Fruit fly (Drosophila melanogaster) whole organism, embryonic: ENCODE results near the gene CG17982.

ENCODE experiments used
- Aef1 ChIP-seq: fragments of 200-800 bp; sonication (Bioruptor generic); IDR thresholded peaks from 3 replicates; pipeline ENCODE4 v1.3.6; 2022; ENCODE audit warnings: missing biosample characterization, missing genetic modification characterization
- Atf6 ChIP-seq: fragments of 200-800 bp; sonication (Bioruptor generic); IDR thresholded peaks from 2 replicates; pipeline ENCODE4 v1.3.6; 2022; ENCODE audit warnings: missing biosample characterization, missing genetic modification characterization
- BEAF-32 ChIP-seq: fragments of 200-800 bp; sonication (Bioruptor generic); optimal IDR thresholded peaks from 3 replicates; lab custom pipeline; 2017; ENCODE audit warnings: missing biosample characterization, missing genetic modification characterization, mild to moderate bottlenecking, moderate library complexity, missing genetic modification reagents
- CG10543 ChIP-seq: fragments of 200-800 bp; sonication (Bioruptor generic); optimal IDR thresholded peaks from 3 replicates; lab custom pipeline; 2017; ENCODE audit warnings: missing biosample characterization, mild to moderate bottlenecking, missing genetic modification characterization, moderate library complexity
- CG10979 ChIP-seq: fragments of 200-800 bp; sonication (Bioruptor generic); optimal IDR thresholded peaks from 2 replicates; lab custom pipeline; 2018; ENCODE audit warnings: missing biosample characterization, mild to moderate bottlenecking, missing genetic modification characterization, moderate library complexity
- CG11504 ChIP-seq: fragments of 200-800 bp; sonication (Bioruptor generic); optimal IDR thresholded peaks from 3 replicates; lab custom pipeline; 2019; ENCODE audit warnings: missing biosample characterization, mild to moderate bottlenecking, missing genetic modification characterization, moderate library complexity
- CG11695 ChIP-seq: fragments of 200-800 bp; sonication (Bioruptor generic); IDR thresholded peaks from 3 replicates; pipeline ENCODE4 v1.3.6; 2022; ENCODE audit warnings: missing biosample characterization, missing genetic modification characterization
- CG11723 ChIP-seq: fragments of 200-800 bp; sonication (Bioruptor generic); optimal IDR thresholded peaks from 2 replicates; lab custom pipeline; 2017; ENCODE audit warnings: missing biosample characterization, mild to moderate bottlenecking, missing genetic modification characterization
- CG12155 ChIP-seq: fragments of 200-800 bp; sonication (Bioruptor generic); optimal IDR thresholded peaks from 3 replicates; lab custom pipeline; 2016; ENCODE audit warnings: missing biosample characterization, missing genetic modification characterization
- CG14667 ChIP-seq: fragments of 200-800 bp; sonication (Bioruptor generic); IDR thresholded peaks from 2 replicates; pipeline ENCODE4 v1.3.6; 2022; ENCODE audit warnings: missing biosample characterization, missing genetic modification characterization
- CG15269 ChIP-seq: fragments of 200-800 bp; sonication (Bioruptor generic); optimal IDR thresholded peaks from 2 replicates; lab custom pipeline; 2018; ENCODE audit warnings: missing biosample characterization, mild to moderate bottlenecking, missing genetic modification characterization, moderate library complexity
- CG15601 ChIP-seq: fragments of 200-800 bp; sonication (Bioruptor generic); optimal IDR thresholded peaks from 3 replicates; lab custom pipeline; 2019; ENCODE audit warnings: missing biosample characterization, mild to moderate bottlenecking, missing genetic modification characterization, moderate library complexity
- CG1603 ChIP-seq: fragments of 200-800 bp; sonication (Bioruptor generic); optimal IDR thresholded peaks from 2 replicates; lab custom pipeline; 2019; ENCODE audit warnings: missing biosample characterization, mild to moderate bottlenecking, missing genetic modification characterization, moderate library complexity
- CG16863 ChIP-seq: fragments of 200-800 bp; sonication (Bioruptor generic); optimal IDR thresholded peaks from 3 replicates; lab custom pipeline; 2016; ENCODE audit warnings: missing biosample characterization, missing genetic modification characterization
- CG17361 ChIP-seq: fragments of 200-800 bp; sonication (Bioruptor generic); IDR thresholded peaks from 3 replicates; pipeline ENCODE4 v1.3.6; 2022; ENCODE audit warnings: missing biosample characterization, missing genetic modification characterization
- CG18619 ChIP-seq: fragments of 200-800 bp; sonication (Bioruptor generic); optimal IDR thresholded peaks from 3 replicates; lab custom pipeline; 2017; ENCODE audit warnings: missing biosample characterization, mild to moderate bottlenecking, missing genetic modification characterization
- CG32532 ChIP-seq: fragments of 200-800 bp; sonication (Bioruptor generic); IDR thresholded peaks from 2 replicates; pipeline ENCODE4 v1.3.6; 2022; ENCODE audit warnings: missing biosample characterization, missing genetic modification characterization
- CG32767 ChIP-seq: fragments of 200-800 bp; sonication (Bioruptor generic); IDR thresholded peaks from 2 replicates; pipeline ENCODE4 v1.3.6; 2022; ENCODE audit warnings: missing biosample characterization, missing genetic modification characterization
- CG6683 ChIP-seq: fragments of 200-800 bp; sonication (Bioruptor generic); optimal IDR thresholded peaks from 2 replicates; lab custom pipeline; 2017; ENCODE audit warnings: missing biosample characterization, mild to moderate bottlenecking, missing genetic modification characterization, missing genetic modification reagents
- CG7556 ChIP-seq: fragments of 200-800 bp; sonication (Bioruptor generic); optimal IDR thresholded peaks from 2 replicates; lab custom pipeline; 2017; ENCODE audit warnings: missing biosample characterization, mild to moderate bottlenecking, missing genetic modification characterization
- CG7928 ChIP-seq: fragments of 200-800 bp; sonication (Bioruptor generic); optimal IDR thresholded peaks from 2 replicates; lab custom pipeline; 2017; ENCODE audit warnings: missing biosample characterization, mild to moderate bottlenecking, missing genetic modification characterization
- CG8089 ChIP-seq: fragments of 200-800 bp; sonication (Bioruptor generic); optimal IDR thresholded peaks from 3 replicates; lab custom pipeline; 2016; ENCODE audit warnings: missing biosample characterization, missing genetic modification characterization
- CG9727 ChIP-seq: fragments of 200-800 bp; sonication (Bioruptor generic); optimal IDR thresholded peaks from 3 replicates; lab custom pipeline; 2017; ENCODE audit warnings: missing biosample characterization, mild to moderate bottlenecking, missing genetic modification characterization
- CoRest ChIP-seq: fragments of 200-800 bp; sonication (Bioruptor generic); optimal IDR thresholded peaks from 3 replicates; lab custom pipeline; 2018; ENCODE audit warnings: missing biosample characterization, mild to moderate bottlenecking, missing genetic modification characterization, moderate library complexity
- Dad ChIP-seq: fragments of 200-800 bp; sonication (Bioruptor generic); optimal IDR thresholded peaks from 3 replicates; lab custom pipeline; 2016; ENCODE audit warnings: missing biosample characterization, missing genetic modification characterization
- Lpt ChIP-seq: fragments of >200 bp; optimal IDR thresholded peaks from 2 replicates; lab custom pipeline; 2018; ENCODE audit warnings: missing biosample characterization, missing genetic modification characterization
- Mad ChIP-seq: fragments of 200-800 bp; sonication (Bioruptor generic); optimal IDR thresholded peaks from 2 replicates; lab custom pipeline; 2016; ENCODE audit warnings: missing biosample characterization, missing genetic modification characterization
- NFAT ChIP-seq: fragments of 200-800 bp; sonication (Bioruptor generic); IDR thresholded peaks from 2 replicates; pipeline ENCODE4 v1.3.6; 2022; ENCODE audit warnings: missing biosample characterization, missing genetic modification characterization
- Oli ChIP-seq: fragments of 200-800 bp; sonication (Bioruptor generic); optimal IDR thresholded peaks from 2 replicates; lab custom pipeline; 2018; ENCODE audit warnings: missing biosample characterization, mild to moderate bottlenecking, missing genetic modification characterization, moderate library complexity
- Opbp ChIP-seq: fragments of 200-800 bp; sonication (Bioruptor generic); IDR thresholded peaks from 3 replicates; pipeline ENCODE4 v1.3.6; 2022; ENCODE audit warnings: missing biosample characterization, missing genetic modification characterization; ENCODE audit not compliant: partially characterized antibody
- Scr ChIP-seq: fragments of 200-800 bp; sonication (Bioruptor generic); IDR thresholded peaks from 2 replicates; pipeline ENCODE4 v1.3.6; 2022; ENCODE audit warnings: missing biosample characterization, missing genetic modification characterization; ENCODE audit not compliant: partially characterized antibody
- TFAM ChIP-seq: fragments of 200-800 bp; sonication (Bioruptor generic); optimal IDR thresholded peaks from 2 replicates; lab custom pipeline; 2017; ENCODE audit warnings: missing biosample characterization, missing genetic modification characterization, inconsistent platforms
- Xbp1 ChIP-seq: fragments of 200-800 bp; sonication (Bioruptor generic); optimal IDR thresholded peaks from 3 replicates; lab custom pipeline; 2016; ENCODE audit warnings: missing biosample characterization, mild to moderate bottlenecking, missing genetic modification characterization
- Xrp1 ChIP-seq: fragments of 200-800 bp; sonication (Bioruptor generic); IDR thresholded peaks from 2 replicates; pipeline ENCODE4 v1.3.6; 2022; ENCODE audit warnings: missing biosample characterization, missing genetic modification characterization
- YL-1 ChIP-seq: fragments of 200-800 bp; sonication (Bioruptor generic); optimal IDR thresholded peaks from 3 replicates; lab custom pipeline; 2017; ENCODE audit warnings: missing biosample characterization, mild to moderate bottlenecking, missing genetic modification characterization
- abd-A ChIP-seq: fragments of 200-800 bp; sonication (Bioruptor generic); optimal IDR thresholded peaks from 3 replicates; lab custom pipeline; 2019; ENCODE audit warnings: missing biosample characterization, mild to moderate bottlenecking, missing genetic modification characterization, moderate library complexity
- cg ChIP-seq: fragments of 200-800 bp; sonication (Bioruptor generic); optimal IDR thresholded peaks from 3 replicates; lab custom pipeline; 2019; ENCODE audit warnings: missing biosample characterization, mild to moderate bottlenecking, missing genetic modification characterization, moderate library complexity
- chn ChIP-seq: fragments of 200-800 bp; sonication (Bioruptor generic); optimal IDR thresholded peaks from 2 replicates; lab custom pipeline; 2016; ENCODE audit warnings: missing biosample characterization, missing genetic modification characterization
- dpn ChIP-seq, 2 experiments: fragments of 200-800 bp; sonication (Bioruptor generic); optimal IDR thresholded peaks; 3 replicates each; lab custom pipeline; 2016; ENCODE audit warnings: missing biosample characterization in 2 of 2, missing genetic modification characterization in 2 of 2
- dysf ChIP-seq: fragments of 200-800 bp; sonication (Bioruptor generic); IDR thresholded peaks from 3 replicates; pipeline ENCODE4 v1.3.6; 2022; ENCODE audit warnings: missing biosample characterization, missing genetic modification characterization
- fu2 ChIP-seq: fragments of 200-800 bp; sonication (Bioruptor generic); optimal IDR thresholded peaks from 2 replicates; lab custom pipeline; 2016; ENCODE audit warnings: missing biosample characterization, missing genetic modification characterization
- lab ChIP-seq: fragments of 200-800 bp; sonication (Bioruptor generic); optimal IDR thresholded peaks from 3 replicates; lab custom pipeline; 2017; ENCODE audit warnings: missing biosample characterization, missing genetic modification characterization, mild to moderate bottlenecking, moderate library complexity, missing genetic modification reagents
- luna ChIP-seq: fragments of 200-800 bp; sonication (Bioruptor generic); optimal IDR thresholded peaks from 2 replicates; lab custom pipeline; 2016; ENCODE audit warnings: missing biosample characterization, missing genetic modification characterization
- mam ChIP-seq: fragments of 200-800 bp; sonication (Bioruptor generic); optimal IDR thresholded peaks from 3 replicates; lab custom pipeline; 2016; ENCODE audit warnings: missing biosample characterization, missing genetic modification characterization
- mirr ChIP-seq: fragments of 200-800 bp; sonication (Bioruptor generic); optimal IDR thresholded peaks from 3 replicates; lab custom pipeline; 2018; ENCODE audit warnings: missing biosample characterization, mild to moderate bottlenecking, missing genetic modification characterization
- pho ChIP-seq: fragments of 200-800 bp; sonication (Bioruptor generic); optimal IDR thresholded peaks from 2 replicates; lab custom pipeline; 2016; ENCODE audit warnings: missing biosample characterization, missing genetic modification characterization
- row ChIP-seq: fragments of 200-800 bp; sonication (Bioruptor generic); IDR thresholded peaks from 3 replicates; pipeline ENCODE4 v1.3.6; 2022; ENCODE audit warnings: missing biosample characterization, missing genetic modification characterization
- seq ChIP-seq: fragments of 200-800 bp; sonication (Bioruptor generic); IDR thresholded peaks from 2 replicates; pipeline ENCODE4 v1.3.6; 2022; ENCODE audit warnings: missing biosample characterization, missing genetic modification characterization
- ssp ChIP-seq: fragments of 200-800 bp; sonication (Bioruptor generic); IDR thresholded peaks from 2 replicates; pipeline ENCODE4 v1.3.6; 2022; ENCODE audit warnings: missing biosample characterization, missing genetic modification characterization

Gene CG17982

dm6 chrX:8141353-8142066, 2.1 kb downstream of the CG17982 start (continued):
- TF ChIP-seq CoRest (tag; lab: Kevin White, UChicago) (no peak), CG7556 (GFP tag; lab: Kevin White, UChicago) (peak; percentile 28), mam (peak; percentile 51), pho (GFP tag; lab: Kevin White, UChicago) (peak; percentile 8), CG18619 (GFP tag; lab: Kevin White, UChicago) (peak; percentile 36), CG16863 (peak; percentile 22), CG17361 (peak; percentile 31; the same call in 1 of the 3 replicates), Scr (GFP tag; lab: Robert Waterston, UW) (peak; percentile 17; the same call in 1 of the 2 replicates), CG11723 (GFP tag; lab: Kevin White, UChicago) (no peak), BEAF-32 (GFP tag; lab: Kevin White, UChicago) (no peak), CG10543 (GFP tag; lab: Kevin White, UChicago) (peak; percentile 87), dysf (GFP tag; lab: Robert Waterston, UW) (peak; percentile 25; the same call in 1 of the 3 replicates), dpn (GFP tag; optimal IDR thresholded peaks at IDR 0.05; lab: Kevin White, UChicago) (peak in 1 of 2 experiments; percentile 57), luna (GFP tag; lab: Kevin White, UChicago) (no peak), Dad (GFP tag; lab: Kevin White, UChicago) (no peak), cg (peak; percentile 99), mirr (peak; percentile 3), CG9727 (GFP tag; lab: Kevin White, UChicago) (peak; percentile 42), Mad (peak; percentile 19), abd-A (tag; lab: Kevin White, UChicago) (peak; percentile 82), CG6683 (peak; percentile 0), Atf6 (GFP tag; lab: Robert Waterston, UW) (0 out of 2 replicates have a peak, but pooled peaks have one; percentile 8), row (GFP tag; lab: Robert Waterston, UW) (0 out of 3 replicates have a peak, but pooled peaks have one; percentile 24), CG1603 (tag; lab: Kevin White, UChicago) (peak; percentile 37), CG11695 (GFP tag; lab: Robert Waterston, UW) (peak; percentile 40; the same call in 1 of the 3 replicates), CG8089 (peak; percentile 25), Lpt (GFP tag; lab: Kevin White, UChicago) (no peak), Xbp1 (GFP tag; lab: Kevin White, UChicago) (peak; percentile 16), seq (peak; percentile 39; the same call in 1 of the 2 replicates), Oli (tag; lab: Kevin White, UChicago) (peak; percentile 12), CG14667 (no peak), ssp (GFP tag; lab: Robert Waterston, UW) (no peak), CG10979 (tag; lab: Kevin White, UChicago) (peak; percentile 3), CG15269 (tag; lab: Kevin White, UChicago) (peak; percentile 3), Aef1 (GFP tag; lab: Robert Waterston, UW) (peak; percentile 45; the same call in 2 of the 3 replicates), Xrp1 (GFP tag; lab: Robert Waterston, UW) (peak; percentile 21; the same call in 1 of the 2 replicates), CG7928 (GFP tag; lab: Kevin White, UChicago) (no peak), chn (peak; percentile 27), fu2 (GFP tag; lab: Kevin White, UChicago) (no peak), CG32767 (peak; percentile 83), CG12155 (GFP tag; lab: Kevin White, UChicago) (peak; percentile 8), CG15601 (tag; lab: Kevin White, UChicago) (no peak), CG11504 (peak; percentile 24), TFAM (GFP tag; lab: Kevin White, UChicago) (no peak), CG32532 (GFP tag; lab: Robert Waterston, UW) (peak; percentile 25), lab (GFP tag; lab: Kevin White, UChicago) (peak; percentile 60), YL-1 (peak; percentile 60), NFAT (GFP tag; lab: Robert Waterston, UW) (peak; percentile 35; the same call in 1 of the 2 replicates), Opbp (0 out of 3 replicates have a peak, but pooled peaks have one; percentile 39)
